Fruit fly (Drosophila melanogaster) whole organism, embryonic: Measurements from ENCODE around the gene Fas3.

Experiments
- CG10147 ChIP-seq: fragments of 200-800 bp; sonication (Bioruptor generic); optimal IDR thresholded peaks from 2 replicates; lab custom pipeline; 2019; ENCODE audit warnings: missing biosample characterization, mild to moderate bottlenecking, missing genetic modification characterization, moderate library complexity
- CG10543 ChIP-seq: fragments of 200-800 bp; sonication (Bioruptor generic); optimal IDR thresholded peaks from 3 replicates; lab custom pipeline; 2017; ENCODE audit warnings: missing biosample characterization, mild to moderate bottlenecking, missing genetic modification characterization, moderate library complexity
- CG11723 ChIP-seq: fragments of 200-800 bp; sonication (Bioruptor generic); optimal IDR thresholded peaks from 2 replicates; lab custom pipeline; 2017; ENCODE audit warnings: missing biosample characterization, mild to moderate bottlenecking, missing genetic modification characterization
- CG12236 ChIP-seq: fragments of 200-800 bp; sonication (Bioruptor generic); optimal IDR thresholded peaks from 2 replicates; lab custom pipeline; 2016; ENCODE audit warnings: missing biosample characterization, missing genetic modification characterization
- CG12942 ChIP-seq: fragments of 200-800 bp; sonication (Bioruptor generic); optimal IDR thresholded peaks from 3 replicates; lab custom pipeline; 2016; ENCODE audit warnings: missing biosample characterization, missing genetic modification characterization
- CG17328 ChIP-seq: fragments of 200-800 bp; sonication (Bioruptor generic); IDR thresholded peaks from 2 replicates; pipeline ENCODE4 v1.3.6; 2022; ENCODE audit warnings: missing biosample characterization, missing genetic modification characterization
- CG17385 ChIP-seq: fragments of 200-800 bp; sonication (Bioruptor generic); optimal IDR thresholded peaks from 3 replicates; lab custom pipeline; 2018; ENCODE audit warnings: missing biosample characterization, mild to moderate bottlenecking, missing genetic modification characterization
- CG17912 ChIP-seq: fragments of 200-800 bp; sonication (Bioruptor generic); optimal IDR thresholded peaks from 2 replicates; lab custom pipeline; 2018; ENCODE audit warnings: missing biosample characterization, mild to moderate bottlenecking, missing genetic modification characterization
- CG18011 ChIP-seq: fragments of 200-800 bp; sonication (Bioruptor generic); optimal IDR thresholded peaks from 2 replicates; lab custom pipeline; 2017; ENCODE audit warnings: missing biosample characterization, missing genetic modification characterization, mild to moderate bottlenecking, moderate library complexity, missing genotype
- CG30403 ChIP-seq: fragments of 200-800 bp; sonication (Bioruptor generic); optimal IDR thresholded peaks from 3 replicates; lab custom pipeline; 2016; ENCODE audit warnings: missing biosample characterization, missing genetic modification characterization
- CG30431 ChIP-seq: fragments of 200-800 bp; sonication (Bioruptor generic); optimal IDR thresholded peaks from 2 replicates; lab custom pipeline; 2017; ENCODE audit warnings: missing biosample characterization, missing genetic modification characterization
- CG3065 ChIP-seq: fragments of 200-800 bp; sonication (Bioruptor generic); optimal IDR thresholded peaks from 2 replicates; lab custom pipeline; 2016; ENCODE audit warnings: missing biosample characterization, missing genetic modification characterization
- CG31388 ChIP-seq: fragments of 200-800 bp; sonication (Bioruptor generic); optimal IDR thresholded peaks from 2 replicates; lab custom pipeline; 2016; ENCODE audit warnings: missing biosample characterization, missing genetic modification characterization
- CG3407 ChIP-seq: fragments of 200-800 bp; sonication (Bioruptor generic); optimal IDR thresholded peaks from 2 replicates; lab custom pipeline; 2018; ENCODE audit warnings: missing biosample characterization, mild to moderate bottlenecking, missing genetic modification characterization
- CG34224 ChIP-seq: fragments of 200-800 bp; sonication (Bioruptor generic); IDR thresholded peaks from 3 replicates; pipeline ENCODE4 v1.3.6; 2022; ENCODE audit warnings: missing biosample characterization, missing genetic modification characterization; ENCODE audit not compliant: partially characterized antibody
- CG34376 ChIP-seq: fragments of 200-800 bp; sonication (Bioruptor generic); optimal IDR thresholded peaks from 2 replicates; lab custom pipeline; 2018; ENCODE audit warnings: missing biosample characterization, mild to moderate bottlenecking, missing genetic modification characterization
- CG3838 ChIP-seq: fragments of 200-800 bp; sonication (Bioruptor generic); optimal IDR thresholded peaks from 3 replicates; lab custom pipeline; 2016; ENCODE audit warnings: missing biosample characterization, missing genetic modification characterization
- CG4854 ChIP-seq: fragments of 200-800 bp; sonication (Bioruptor generic); optimal IDR thresholded peaks from 2 replicates; lab custom pipeline; 2016; ENCODE audit warnings: missing biosample characterization, missing genetic modification characterization, inconsistent platforms
- CG6654 ChIP-seq: fragments of 200-800 bp; sonication (Bioruptor generic); optimal IDR thresholded peaks from 2 replicates; lab custom pipeline; 2017; ENCODE audit warnings: missing biosample characterization, mild to moderate bottlenecking, missing genetic modification characterization
- CG7928 ChIP-seq: fragments of 200-800 bp; sonication (Bioruptor generic); optimal IDR thresholded peaks from 2 replicates; lab custom pipeline; 2017; ENCODE audit warnings: missing biosample characterization, mild to moderate bottlenecking, missing genetic modification characterization
- D19B ChIP-seq: fragments of 200-800 bp; sonication (Bioruptor generic); optimal IDR thresholded peaks from 2 replicates; lab custom pipeline; 2017; ENCODE audit warnings: missing biosample characterization, mild to moderate bottlenecking, missing genetic modification characterization
- Deaf1 ChIP-seq: fragments of 200-800 bp; optimal IDR thresholded peaks from 3 replicates; lab custom pipeline; 2019; ENCODE audit warnings: missing biosample characterization, mild to moderate bottlenecking, missing genetic modification characterization, moderate library complexity
- Dip2 ChIP-seq: fragments of 200-800 bp; sonication (Bioruptor generic); IDR thresholded peaks from 2 replicates; pipeline ENCODE4 v1.3.6; 2022; ENCODE audit warnings: missing biosample characterization, missing genetic modification characterization
- Doc2 ChIP-seq: fragments of 200-800 bp; sonication (Bioruptor generic); IDR thresholded peaks from 2 replicates; pipeline ENCODE4 v1.3.6; 2022; ENCODE audit warnings: missing biosample characterization, missing genetic modification characterization
- Ets65A ChIP-seq: fragments of 200-800 bp; sonication (Bioruptor generic); peaks from one replicate; lab custom pipeline; 2016; ENCODE audit warnings: missing biosample characterization, missing genetic modification characterization
- HHEX ChIP-seq: fragments of 200-800 bp; sonication (Bioruptor generic); optimal IDR thresholded peaks from 3 replicates; lab custom pipeline; 2017; ENCODE audit warnings: missing biosample characterization, mild to moderate bottlenecking, missing genetic modification characterization, missing genetic modification reagents
- Hr78 ChIP-seq, 2 experiments: fragments of 200-800 bp in 1 of 2; fragments of >200 bp in 1 of 2; sonication (Bioruptor generic) in 1 of 2; optimal IDR thresholded peaks; 2 replicates each; lab custom pipeline; 2017 to 2019; ENCODE audit warnings: missing biosample characterization in 2 of 2, missing genetic modification characterization in 2 of 2, mild to moderate bottlenecking in 1 of 2, moderate library complexity in 1 of 2
- Kr ChIP-seq: fragments of 200-800 bp; sonication (Bioruptor generic); optimal IDR thresholded peaks from 2 replicates; lab custom pipeline; 2017; ENCODE audit warnings: missing biosample characterization, mild to moderate bottlenecking, missing genetic modification characterization
- Lim3 ChIP-seq: fragments of 200-800 bp; sonication (Bioruptor generic); IDR thresholded peaks from 2 replicates; pipeline ENCODE4 v1.3.6; 2022; ENCODE audit warnings: missing biosample characterization, missing genetic modification characterization
- Mrtf ChIP-seq: fragments of 200-800 bp; sonication (Bioruptor generic); IDR thresholded peaks from 3 replicates; pipeline ENCODE4 v1.3.6; 2022; ENCODE audit warnings: missing biosample characterization, missing genetic modification characterization
- NK7.1 ChIP-seq: fragments of 200-800 bp; sonication (Bioruptor generic); optimal IDR thresholded peaks from 3 replicates; lab custom pipeline; 2016; ENCODE audit warnings: missing biosample characterization, missing genetic modification characterization
- Oaz ChIP-seq: fragments of 200-800 bp; sonication (Bioruptor generic); IDR thresholded peaks from 2 replicates; pipeline ENCODE4 v1.3.6; 2022; ENCODE audit warnings: missing biosample characterization, missing genetic modification characterization
- Ssrp ChIP-seq: fragments of 200-800 bp; sonication (Bioruptor generic); optimal IDR thresholded peaks from 2 replicates; lab custom pipeline; 2018; ENCODE audit warnings: missing biosample characterization, mild to moderate bottlenecking, missing genetic modification characterization, moderate library complexity
- Usf ChIP-seq: fragments of 200-800 bp; sonication (Bioruptor generic); optimal IDR thresholded peaks from 2 replicates; lab custom pipeline; 2017; ENCODE audit warnings: missing genotype, missing biosample characterization, missing genetic modification characterization
- abd-A ChIP-seq: fragments of 200-800 bp; sonication (Bioruptor generic); optimal IDR thresholded peaks from 3 replicates; lab custom pipeline; 2019; ENCODE audit warnings: missing biosample characterization, mild to moderate bottlenecking, missing genetic modification characterization, moderate library complexity
- aop ChIP-seq: fragments of 200-800 bp; sonication (Bioruptor generic); IDR thresholded peaks from 2 replicates; pipeline ENCODE4 v1.3.6; 2022; ENCODE audit warnings: missing biosample characterization, missing genetic modification characterization
- ato ChIP-seq: fragments of 200-800 bp; sonication (Bioruptor generic); IDR thresholded peaks from 2 replicates; pipeline ENCODE4 v1.3.6; 2022; ENCODE audit warnings: missing biosample characterization, missing genetic modification characterization; ENCODE audit not compliant: partially characterized antibody
- cas ChIP-seq: fragments of 200-800 bp; sonication (Bioruptor generic); IDR thresholded peaks from 2 replicates; pipeline ENCODE4 v1.3.6; 2022; ENCODE audit warnings: missing biosample characterization, missing genetic modification characterization
- chinmo ChIP-seq: fragments of 200-800 bp; sonication (Bioruptor generic); IDR thresholded peaks from 4 replicates; pipeline ENCODE4 v1.3.6; 2022; ENCODE audit warnings: missing biosample characterization, missing genetic modification characterization; ENCODE audit not compliant: partially characterized antibody
- corto ChIP-seq: fragments of 200-800 bp; sonication (Bioruptor generic); optimal IDR thresholded peaks from 2 replicates; lab custom pipeline; 2016; ENCODE audit warnings: missing biosample characterization, mild to moderate bottlenecking, missing genetic modification characterization, moderate library complexity
- crc ChIP-seq: fragments of 200-800 bp; sonication (Bioruptor generic); optimal IDR thresholded peaks from 2 replicates; lab custom pipeline; 2016; ENCODE audit warnings: missing biosample characterization, missing genetic modification characterization
- dpn ChIP-seq, 2 experiments: fragments of 200-800 bp; sonication (Bioruptor generic); optimal IDR thresholded peaks; 3 replicates each; lab custom pipeline; 2016; ENCODE audit warnings: missing biosample characterization in 2 of 2, missing genetic modification characterization in 2 of 2
- eyg ChIP-seq: fragments of 200-800 bp; sonication (Bioruptor generic); optimal IDR thresholded peaks from 3 replicates; lab custom pipeline; 2016; ENCODE audit warnings: missing biosample characterization, missing genetic modification characterization
- gfzf ChIP-seq: fragments of 200-800 bp; sonication (Bioruptor generic); optimal IDR thresholded peaks from 2 replicates; lab custom pipeline; 2016; ENCODE audit warnings: missing biosample characterization, mild to moderate bottlenecking, missing genetic modification characterization, moderate library complexity
- ind ChIP-seq: fragments of 200-800 bp; sonication (Bioruptor generic); optimal IDR thresholded peaks from 3 replicates; lab custom pipeline; 2016; ENCODE audit warnings: missing biosample characterization, missing genetic modification characterization
- ken ChIP-seq: fragments of 200-800 bp; sonication (Bioruptor generic); IDR thresholded peaks from 3 replicates; pipeline ENCODE4 v1.3.6; 2022; ENCODE audit warnings: missing biosample characterization, missing genetic modification characterization
- lbe ChIP-seq: fragments of 200-800 bp; sonication (Bioruptor generic); optimal IDR thresholded peaks from 2 replicates; lab custom pipeline; 2016; ENCODE audit warnings: missing biosample characterization, mild to moderate bottlenecking, missing genetic modification characterization
- luna ChIP-seq: fragments of 200-800 bp; sonication (Bioruptor generic); optimal IDR thresholded peaks from 2 replicates; lab custom pipeline; 2016; ENCODE audit warnings: missing biosample characterization, missing genetic modification characterization
- rib ChIP-seq: fragments of 200-800 bp; sonication (Bioruptor generic); IDR thresholded peaks from 2 replicates; pipeline ENCODE4 v1.3.6; 2022; ENCODE audit warnings: missing biosample characterization, missing genetic modification characterization
- trh ChIP-seq: fragments of 200-800 bp; sonication (Bioruptor generic); optimal IDR thresholded peaks from 2 replicates; lab custom pipeline; 2016; ENCODE audit warnings: missing biosample characterization, missing genetic modification characterization

Gene Fas3

DNA sequence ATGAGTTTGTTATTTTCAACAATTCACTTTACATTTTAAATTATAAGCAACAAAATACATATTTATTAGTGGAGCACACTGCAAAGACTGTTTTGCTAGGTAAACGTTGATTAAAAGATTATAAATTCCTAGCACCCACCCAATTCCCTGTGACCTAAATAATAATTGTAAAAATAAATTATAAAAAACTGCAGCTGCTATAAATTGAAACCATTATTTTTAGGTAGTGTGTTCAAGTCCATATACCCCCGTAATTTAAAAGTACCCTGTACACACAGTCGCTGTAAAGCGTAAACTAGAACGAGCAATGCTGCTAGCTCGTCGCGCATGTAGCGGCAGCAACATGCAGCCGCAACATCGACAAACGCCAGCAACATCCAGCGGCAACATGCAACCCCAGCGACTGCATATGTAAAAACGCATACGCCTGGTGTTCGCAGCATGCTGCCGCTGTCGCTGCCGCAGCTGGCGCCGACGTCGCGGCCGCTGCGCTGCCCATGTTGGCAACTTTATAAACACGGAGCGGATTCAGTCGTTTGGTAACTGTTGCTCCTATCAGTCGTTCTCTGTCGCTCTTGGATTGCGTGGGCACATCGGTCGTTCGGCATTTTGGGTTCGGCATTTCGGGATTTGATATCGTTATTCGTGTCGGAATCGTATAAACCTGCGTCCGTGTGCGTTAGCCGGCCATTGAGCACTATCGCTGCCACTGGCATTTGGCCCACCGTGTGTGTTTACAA lies at the start of gene Fas3:
TSS of gene Fas3 (plus strand) at position 526 of the 740 bp plus-strand sequence.
- TF ChIP-seq CG6654 = no peak
- TF ChIP-seq abd-A (tag; lab: Kevin White, UChicago) = peak; percentile 55
- no peak for TF ChIP-seq CG30431 (GFP tag; lab: Kevin White, UChicago)
- TF ChIP-seq CG12942 (GFP tag; lab: Kevin White, UChicago) = no peak
- TF ChIP-seq rib = 0 out of 2 replicates have a peak, but pooled peaks have one; percentile 19
- no peak for TF ChIP-seq eyg
- TF ChIP-seq CG17385 (GFP tag; lab: Kevin White, UChicago) = peak; percentile 8
- no peak for TF ChIP-seq Ets65A (GFP tag; lab: Kevin White, UChicago)
- no peak for TF ChIP-seq Mrtf (GFP tag; lab: Robert Waterston, UW)
- TF ChIP-seq CG3838 (GFP tag; lab: Kevin White, UChicago) = no peak
- TF ChIP-seq CG18011 = no peak
- TF ChIP-seq trh (GFP tag; lab: Kevin White, UChicago) = no peak
- no peak for TF ChIP-seq lbe (GFP tag; lab: Kevin White, UChicago)
- TF ChIP-seq Doc2 (GFP tag; lab: Robert Waterston, UW) = no peak
- peak; percentile 93; the same call in 2 of the 4 replicates for TF ChIP-seq chinmo (GFP tag; lab: Robert Waterston, UW)
- TF ChIP-seq corto (GFP tag; lab: Kevin White, UChicago) = no peak
- no peak for TF ChIP-seq Dip2 (GFP tag; lab: Robert Waterston, UW)
- no peak for TF ChIP-seq CG10543
- no peak for TF ChIP-seq CG31388 (GFP tag; lab: Kevin White, UChicago)
- TF ChIP-seq CG4854 (GFP tag; lab: Kevin White, UChicago) = no peak
- no peak for TF ChIP-seq CG30403 (GFP tag; lab: Kevin White, UChicago)
- TF ChIP-seq cas (GFP tag; lab: Robert Waterston, UW) = no peak
- TF ChIP-seq dpn (GFP tag; optimal IDR thresholded peaks at IDR 0.05; lab: Kevin White, UChicago) = no peak
- TF ChIP-seq CG17328 (GFP tag; lab: Robert Waterston, UW) = no peak; the same call in 1 of the 2 replicates
- no peak for TF ChIP-seq CG7928 (GFP tag; lab: Kevin White, UChicago)
- TF ChIP-seq Ssrp (tag; lab: Kevin White, UChicago) = peak; percentile 1
- no peak for TF ChIP-seq Kr (GFP tag; lab: Kevin White, UChicago)
- no peak for TF ChIP-seq luna (GFP tag; lab: Kevin White, UChicago)
- TF ChIP-seq Hr78 (GFP tag; optimal IDR thresholded peaks at IDR 0.05; lab: Kevin White, UChicago) = peak in 1 of 2 experiments; percentile 20
- TF ChIP-seq CG34224 (GFP tag; lab: Robert Waterston, UW) = peak; percentile 68; the same call in 2 of the 3 replicates
- TF ChIP-seq CG11723 (GFP tag; lab: Kevin White, UChicago) = no peak
- no peak for TF ChIP-seq Usf (GFP tag; lab: Kevin White, UChicago)
- peak; percentile 29 for TF ChIP-seq CG10147 (GFP tag; lab: Kevin White, UChicago)
- TF ChIP-seq CG3407 (GFP tag; lab: Kevin White, UChicago) = no peak
- no peak for TF ChIP-seq CG3065
- TF ChIP-seq CG17912 = no peak
- TF ChIP-seq NK7.1 = no peak
- no peak for TF ChIP-seq crc (GFP tag; lab: Kevin White, UChicago)
- peak; percentile 99 for TF ChIP-seq Deaf1 (tag; lab: Kevin White, UChicago)
- no peak for TF ChIP-seq Lim3 (GFP tag; lab: Robert Waterston, UW)
- no peak for TF ChIP-seq Oaz
- TF ChIP-seq CG34376 = peak; percentile 47
- TF ChIP-seq gfzf (GFP tag; lab: Kevin White, UChicago) = no peak
- peak; percentile 15 for TF ChIP-seq D19B (GFP tag; lab: Kevin White, UChicago)
- TF ChIP-seq CG12236 = no peak
- peak; percentile 47 for TF ChIP-seq HHEX (GFP tag; lab: Kevin White, UChicago)
- TF ChIP-seq aop (GFP tag; lab: Robert Waterston, UW) = no peak
- no peak for TF ChIP-seq ken (GFP tag; lab: Robert Waterston, UW)
- no peak for TF ChIP-seq ind (GFP tag; lab: Kevin White, UChicago)
- no peak for TF ChIP-seq ato
